Worm (Caenorhabditis elegans) whole organism, L3 larva: ENCODE results near the gene Y105C5A.24.
A peak's percentile ranks its signal among the peaks of the same experiment; 100 is the strongest.

Experiments used
- ZK546.5 ChIP-seq: sonication (generic microtip); optimal IDR thresholded peaks from 2 replicates; lab custom pipeline; 2017; ENCODE audit warnings: missing biosample characterization, missing genetic modification characterization
- aly-2 ChIP-seq: fragments of 150-350 bp; optimal IDR thresholded peaks from 2 replicates; lab custom pipeline; 2014; ENCODE audit warnings: missing biosample characterization, missing genetic modification characterization
- ceh-16 ChIP-seq: sonication (generic microtip); optimal IDR thresholded peaks from 2 replicates; lab custom pipeline; 2017; ENCODE audit warnings: missing biosample characterization, missing genetic modification characterization
- ceh-28 ChIP-seq: fragments of 150-350 bp; optimal IDR thresholded peaks from 2 replicates; lab custom pipeline; 2014; ENCODE audit warnings: missing biosample characterization, missing genetic modification reagents, missing genetic modification characterization
- ceh-82 ChIP-seq: fragments of 150-350 bp; optimal IDR thresholded peaks from 2 replicates; lab custom pipeline; 2014; ENCODE audit warnings: missing biosample characterization, missing genetic modification characterization
- ceh-9 ChIP-seq: sonication (generic microtip); optimal IDR thresholded peaks from 2 replicates; lab custom pipeline; 2018; ENCODE audit warnings: missing biosample characterization, missing genetic modification characterization
- daf-12 ChIP-seq: fragments of 150-350 bp; optimal IDR thresholded peaks from 2 replicates; lab custom pipeline; 2014; ENCODE audit warnings: missing biosample characterization, missing genetic modification reagents, missing genetic modification characterization
- egl-27 ChIP-seq: sonication (generic microtip); optimal IDR thresholded peaks from 4 replicates; lab custom pipeline; 2017; ENCODE audit warnings: missing biosample characterization, missing genetic modification reagents, missing genetic modification characterization
- elt-1 ChIP-seq: fragments of 150-350 bp; optimal IDR thresholded peaks from 2 replicates; lab custom pipeline; 2014; ENCODE audit warnings: missing biosample characterization, missing genetic modification characterization
- eor-1 ChIP-seq, 2 experiments: fragments of 150-350 bp; optimal IDR thresholded peaks; 2 replicates each; lab custom pipeline; 2014 to 2018; ENCODE audit warnings: missing biosample characterization in 2 of 2, missing genetic modification characterization in 2 of 2
- fkh-10 ChIP-seq: sonication (generic microtip); optimal IDR thresholded peaks from 2 replicates; lab custom pipeline; 2017; ENCODE audit warnings: missing biosample characterization, missing genetic modification reagents, missing genetic modification characterization
- fos-1 ChIP-seq: fragments of 150-350 bp; optimal IDR thresholded peaks from 2 replicates; lab custom pipeline; 2014; ENCODE audit warnings: missing biosample characterization, missing genetic modification characterization
- hmg-11 ChIP-seq: sonication (generic microtip); optimal IDR thresholded peaks from 2 replicates; lab custom pipeline; 2016; ENCODE audit warnings: missing genetic modification characterization, missing compliant biosample characterization
- jun-1 ChIP-seq: fragments of 150-350 bp; optimal IDR thresholded peaks from 2 replicates; lab custom pipeline; 2014; ENCODE audit warnings: missing biosample characterization, missing genetic modification reagents, missing genetic modification characterization
- lin-15B ChIP-seq: fragments of 150-350 bp; optimal IDR thresholded peaks from 2 replicates; lab custom pipeline; 2014; ENCODE audit warnings: missing biosample characterization, missing genetic modification characterization
- lin-39 ChIP-seq: fragments of 150-350 bp; optimal IDR thresholded peaks from 2 replicates; lab custom pipeline; 2018; ENCODE audit warnings: missing biosample characterization, missing genetic modification reagents, missing genetic modification characterization
- lsy-12 ChIP-seq: sonication (generic microtip); optimal IDR thresholded peaks from 2 replicates; lab custom pipeline; 2016; ENCODE audit warnings: mild to moderate bottlenecking, missing genetic modification characterization, missing compliant biosample characterization
- mdl-1 ChIP-seq: fragments of 150-350 bp; optimal IDR thresholded peaks from 2 replicates; lab custom pipeline; 2014; ENCODE audit warnings: missing biosample characterization, missing genetic modification characterization
- mml-1 ChIP-seq: fragments of 150-350 bp; sonication (generic microtip); optimal IDR thresholded peaks from 3 replicates; lab custom pipeline; 2014; ENCODE audit warnings: missing biosample characterization, missing genetic modification characterization
- nfya-1 ChIP-seq: sonication (generic microtip); optimal IDR thresholded peaks from 2 replicates; lab custom pipeline; 2017; ENCODE audit warnings: missing genetic modification characterization, mild to moderate bottlenecking, missing compliant biosample characterization, antibody characterized with exemption, moderate library complexity; ENCODE audit not compliant: insufficient read depth
- nhr-12 ChIP-seq: fragments of 150-350 bp; optimal IDR thresholded peaks from 2 replicates; lab custom pipeline; 2014; ENCODE audit warnings: missing biosample characterization, missing genetic modification characterization
- nhr-23 ChIP-seq: fragments of 150-350 bp; optimal IDR thresholded peaks from 2 replicates; lab custom pipeline; 2014; ENCODE audit warnings: missing biosample characterization, missing genetic modification reagents, missing genetic modification characterization
- nhr-237 ChIP-seq: fragments of 150-350 bp; optimal IDR thresholded peaks from 2 replicates; lab custom pipeline; 2014; ENCODE audit warnings: missing biosample characterization, missing genetic modification characterization
- nhr-25 ChIP-seq: sonication (generic microtip); optimal IDR thresholded peaks from 2 replicates; lab custom pipeline; 2017; ENCODE audit warnings: missing biosample characterization, missing genetic modification characterization
- nhr-28 ChIP-seq: fragments of 150-350 bp; optimal IDR thresholded peaks from 2 replicates; lab custom pipeline; 2014; ENCODE audit warnings: missing biosample characterization, missing genetic modification characterization
- nhr-43 ChIP-seq: sonication (generic microtip); optimal IDR thresholded peaks from 2 replicates; lab custom pipeline; 2016; ENCODE audit warnings: mild to moderate bottlenecking, missing genetic modification characterization, missing compliant biosample characterization; ENCODE audit not compliant: poor library complexity, severe bottlenecking
- nhr-67 ChIP-seq: fragments of 150-350 bp; optimal IDR thresholded peaks from 2 replicates; lab custom pipeline; 2014; ENCODE audit warnings: missing biosample characterization, missing genetic modification characterization
- nhr-76 ChIP-seq: fragments of 150-350 bp; sonication (generic microtip); optimal IDR thresholded peaks from 5 replicates; lab custom pipeline; 2014; ENCODE audit warnings: missing biosample characterization, missing genetic modification characterization
- pha-4 ChIP-seq: fragments of 150-350 bp; optimal IDR thresholded peaks from 2 replicates; lab custom pipeline; 2014; ENCODE audit warnings: missing biosample characterization, missing genetic modification reagents, missing genetic modification characterization
- pqm-1 ChIP-seq: fragments of 150-350 bp; optimal IDR thresholded peaks from 2 replicates; lab custom pipeline; 2017; ENCODE audit warnings: missing biosample characterization, missing genetic modification characterization, inconsistent platforms
- snpc-4 ChIP-seq: fragments of 150-350 bp; optimal IDR thresholded peaks from 2 replicates; lab custom pipeline; 2014; ENCODE audit warnings: missing biosample characterization, missing genetic modification characterization
- tbx-2 ChIP-seq: sonication (generic microtip); optimal IDR thresholded peaks from 2 replicates; lab custom pipeline; 2016; ENCODE audit warnings: mild to moderate bottlenecking, missing genetic modification characterization, missing compliant biosample characterization
- unc-39 ChIP-seq: sonication (generic microtip); optimal IDR thresholded peaks from 4 replicates; lab custom pipeline; 2017; ENCODE audit warnings: missing biosample characterization, missing genetic modification characterization
- unc-62 ChIP-seq: fragments of 150-350 bp; sonication (generic microtip); optimal IDR thresholded peaks from 4 replicates; lab custom pipeline; 2014; ENCODE audit warnings: missing biosample characterization, missing genetic modification reagents, missing genetic modification characterization
- ztf-11 ChIP-seq: fragments of 150-350 bp; optimal IDR thresholded peaks from 2 replicates; lab custom pipeline; 2014; ENCODE audit warnings: missing biosample characterization, missing genetic modification characterization

Gene Y105C5A.24

DNA sequence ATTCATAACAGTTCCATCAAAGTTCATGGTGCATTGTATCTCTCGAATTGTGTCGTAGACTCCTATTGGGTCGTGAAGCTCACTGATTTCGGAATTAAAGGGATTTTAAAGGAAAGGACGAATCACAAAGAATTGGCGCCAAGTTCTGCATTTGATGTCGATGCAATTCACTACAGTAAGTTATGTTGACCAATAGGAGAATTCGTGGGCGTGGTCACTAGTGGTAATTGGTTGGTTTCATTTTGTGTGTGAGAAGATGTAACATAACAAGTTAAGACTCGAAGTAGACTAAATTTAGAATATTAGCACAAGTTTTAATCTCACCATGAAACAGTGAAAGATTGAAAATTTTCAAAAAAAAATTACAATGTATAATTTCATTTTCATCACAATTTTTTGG is 28.6 kb downstream of the Y105C5A.24 start:
- TF ChIP-seq nfya-1 (tag; lab: Kevin White, UChicago) (peak; percentile 70), nhr-76 (no peak)

ce11 chrIV:15880114-15880513 is 30.4 kb downstream of the Y105C5A.24 start:
- TF ChIP-seq nhr-76 (no peak), nhr-23 (tag; lab: Kevin White, UChicago) (no peak), nhr-12 (tag; lab: Kevin White, UChicago) (no peak), lin-39 (no peak), egl-27 (tag; lab: Kevin White, UChicago) (no peak), ceh-28 (tag; lab: Kevin White, UChicago) (no peak), ceh-82 (no peak), nhr-237 (tag; lab: Kevin White, UChicago) (no peak), daf-12 (tag; lab: Kevin White, UChicago) (no peak), snpc-4 (tag; lab: Kevin White, UChicago) (no peak), unc-62 (no peak), nhr-43 (tag; lab: Kevin White, UChicago) (no peak), nfya-1 (tag; lab: Kevin White, UChicago) (no peak), nhr-25 (tag; lab: Kevin White, UChicago) (no peak)

- no peak for TF ChIP-seq eor-1 (tag; optimal IDR thresholded peaks at IDR 0.05; lab: Kevin White, UChicago)
- TF ChIP-seq, all 47 proteins: peak for 0
Measured at ce11 chrIV:15883922-15884321, 34.2 kb downstream of the Y105C5A.24 start, which contains the start of gene Y105C5B.3. TSS of gene Y105C5B.3 (plus strand) at chrIV:15884222.

DNA sequence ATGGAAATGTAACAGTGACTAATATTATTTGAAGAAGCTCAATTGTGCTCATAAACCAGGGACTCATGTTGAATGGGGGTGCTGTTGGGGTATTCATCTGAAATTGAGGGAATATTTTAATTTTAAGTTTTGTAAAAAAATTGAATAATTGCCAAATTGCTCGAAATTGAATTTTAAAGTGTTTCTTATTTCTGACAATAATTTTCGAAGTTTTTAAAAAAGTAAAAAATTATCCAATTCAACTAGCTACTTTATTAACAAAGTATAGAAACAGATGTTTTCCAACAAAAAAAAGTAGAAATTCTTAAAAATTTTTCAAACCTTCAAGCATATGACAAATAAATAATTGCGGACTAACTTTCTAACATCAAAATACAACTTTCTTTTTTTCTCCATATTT is 44.5 kb downstream of the Y105C5A.24 start, which contains the start of gene srv-14:
srv-14 (minus strand) TSS at position 101 of the 400 bp plus-strand sequence.
- TF ChIP-seq unc-39 (tag; lab: Kevin White, UChicago) = no peak
- TF ChIP-seq nhr-28 (tag; lab: Kevin White, UChicago) = no peak
- TF ChIP-seq fos-1 (tag; lab: Kevin White, UChicago) = no peak
- TF ChIP-seq lsy-12 (tag; lab: Kevin White, UChicago) = no peak
- TF ChIP-seq fkh-10 (GFP tag; lab: Kevin White, UChicago) = no peak
- TF ChIP-seq ceh-16 (tag; lab: Kevin White, UChicago) = no peak
- TF ChIP-seq lin-15B (tag; lab: Kevin White, UChicago) = no peak
- no peak for TF ChIP-seq ceh-9 (tag; lab: Kevin White, UChicago)
- TF ChIP-seq nhr-23 (tag; lab: Kevin White, UChicago) = no peak
- no peak for TF ChIP-seq pqm-1 (tag; lab: Kevin White, UChicago)
- TF ChIP-seq ztf-11 (tag; lab: Kevin White, UChicago) = no peak

ce11 chrIV:15894819-15895218 is 45.1 kb downstream of the Y105C5A.24 start:
- TF ChIP-seq lsy-12 (tag; lab: Kevin White, UChicago) (no peak), ceh-82 (no peak), elt-1 (tag; lab: Kevin White, UChicago) (no peak), tbx-2 (tag; lab: Kevin White, UChicago) (no peak), ztf-11 (tag; lab: Kevin White, UChicago) (no peak), ZK546.5 (no peak), nfya-1 (tag; lab: Kevin White, UChicago) (no peak), nhr-23 (tag; lab: Kevin White, UChicago) (no peak), aly-2 (tag; lab: Kevin White, UChicago) (no peak), unc-39 (tag; lab: Kevin White, UChicago) (no peak), daf-12 (tag; lab: Kevin White, UChicago) (no peak)

- TF ChIP-seq jun-1 (no peak), aly-2 (tag; lab: Kevin White, UChicago) (no peak), nhr-67 (tag; lab: Kevin White, UChicago) (no peak), hmg-11 (tag; lab: Kevin White, UChicago) (no peak), nhr-237 (tag; lab: Kevin White, UChicago) (no peak), ceh-28 (tag; lab: Kevin White, UChicago) (no peak), tbx-2 (tag; lab: Kevin White, UChicago) (no peak), pha-4 (tag; lab: Kevin White, UChicago) (no peak), mml-1 (tag; lab: Kevin White, UChicago) (no peak), unc-39 (tag; lab: Kevin White, UChicago) (no peak), mdl-1 (no peak), snpc-4 (tag; lab: Kevin White, UChicago) (no peak)
Measured at ce11 chrIV:15900158-15900557, 50.5 kb downstream of the Y105C5A.24 start.
